Worm (Caenorhabditis elegans): Measurements from ENCODE around the gene txt-1.

DNA sequence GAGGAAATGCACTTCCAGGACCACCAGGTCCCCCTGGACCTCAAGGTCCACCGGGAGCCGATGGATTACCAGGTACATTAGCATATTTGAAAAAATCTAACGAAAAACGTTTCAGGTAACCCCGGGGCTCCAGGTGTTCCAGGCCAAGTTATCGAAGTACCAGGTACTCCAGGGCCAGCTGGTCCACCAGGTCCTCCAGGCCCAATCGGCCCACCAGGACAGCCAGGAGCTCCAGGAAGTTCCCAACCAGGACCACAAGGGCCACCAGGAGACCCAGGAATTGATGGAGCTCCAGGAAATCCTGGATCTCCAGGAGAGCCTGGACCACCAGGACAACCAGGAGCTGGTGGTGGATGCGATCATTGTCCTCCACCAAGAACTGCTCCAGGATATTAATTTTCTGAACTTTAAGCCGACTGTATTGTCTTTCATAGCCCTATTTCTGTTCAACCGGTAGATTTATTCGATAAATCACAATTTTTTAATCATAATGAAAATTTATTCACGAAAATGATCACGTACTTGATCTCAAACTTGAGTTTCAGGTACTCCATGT, 584 bp upstream of the txt-1 start:
- TF ChIP-seq ama-1 (optimal IDR thresholded peaks at IDR 0.05) (no peak), ama-1 (GFP tag; optimal IDR thresholded peaks at IDR 0.05) (no peak), K12H6.12 (tag; optimal IDR thresholded peaks at IDR 0.05) (no peak), snpc-4 (GFP tag; optimal IDR thresholded peaks at IDR 0.05) (no peak), snpc-4 (tag; optimal IDR thresholded peaks at IDR 0.05) (no peak), pha-4 (tag; optimal IDR thresholded peaks at IDR 0.05) (no peak), ztf-25 (GFP tag; IDR thresholded peaks at IDR 0.05) (no peak), tbx-9 (tag; optimal IDR thresholded peaks at IDR 0.05; ENCODE audit: borderline replicate concordance) (no peak), Y67H2A.10 (GFP tag; conservative IDR thresholded peaks at IDR 0.05) (no peak), nfyb-1 (GFP tag; IDR thresholded peaks at IDR 0.05) (no peak), hlh-26 (GFP tag; conservative IDR thresholded peaks at IDR 0.05) (no peak), B0019.2 (GFP tag; conservative IDR thresholded peaks at IDR 0.05) (no peak), lin-35 (GFP tag; optimal IDR thresholded peaks at IDR 0.05) (no peak)

All from whole organism, young adult.